Fruit fly (Drosophila melanogaster) whole organism, wandering third instar larva: ENCODE data around the gene CG13838.
A peak's percentile ranks its signal among the peaks of the same experiment; 100 is the strongest.

Experiments
- Abd-B ChIP-seq: fragments of >200 bp; optimal IDR thresholded peaks from 2 replicates; lab custom pipeline; 2017; ENCODE audit warnings: missing biosample characterization, missing genetic modification characterization
- CG32264 ChIP-seq: fragments of 200-800 bp; sonication (Bioruptor generic); optimal IDR thresholded peaks from 2 replicates; lab custom pipeline; 2016; ENCODE audit warnings: missing biosample characterization, missing genetic modification characterization
- CG9705 ChIP-seq: fragments of 200-800 bp; sonication (Bioruptor generic); optimal IDR thresholded peaks from 2 replicates; lab custom pipeline; 2018; ENCODE audit warnings: missing biosample characterization, mild to moderate bottlenecking, missing genetic modification characterization
- CrebA ChIP-seq: fragments of 200-800 bp; sonication (Bioruptor generic); optimal IDR thresholded peaks from 2 replicates; lab custom pipeline; 2016; ENCODE audit warnings: missing biosample characterization, mild to moderate bottlenecking, missing genetic modification characterization, borderline replicate concordance
- Dfd ChIP-seq: fragments of >200 bp; optimal IDR thresholded peaks from 2 replicates; lab custom pipeline; 2017; ENCODE audit warnings: missing biosample characterization, missing genetic modification characterization
- Dif ChIP-seq: fragments of 200-275, 200-300 bp; sonication (Bioruptor generic); optimal IDR thresholded peaks from 2 replicates; lab custom pipeline; 2018; ENCODE audit warnings: missing biosample characterization, missing genetic modification characterization; ENCODE audit not compliant: partially characterized antibody
- GATAd ChIP-seq: sonication (Bioruptor generic); optimal IDR thresholded peaks from 2 replicates; lab custom pipeline; 2016; ENCODE audit warnings: missing biosample characterization, missing genetic modification characterization
- HLH106 ChIP-seq: fragments of 200-800 bp; optimal IDR thresholded peaks from 3 replicates; lab custom pipeline; 2019; ENCODE audit warnings: missing biosample characterization, mild to moderate bottlenecking, missing genetic modification characterization, moderate library complexity
- Hnf4 ChIP-seq: fragments of 200-800 bp; sonication (Bioruptor generic); optimal IDR thresholded peaks from 2 replicates; lab custom pipeline; 2016; ENCODE audit warnings: missing biosample characterization, mild to moderate bottlenecking, missing genetic modification characterization
- Hr78 ChIP-seq: fragments of >200 bp; optimal IDR thresholded peaks from 2 replicates; lab custom pipeline; 2017; ENCODE audit warnings: missing biosample characterization, missing genetic modification characterization
- Hr83 ChIP-seq: fragments of 200-300 bp; sonication (Bioruptor generic); optimal IDR thresholded peaks from 2 replicates; lab custom pipeline; 2016; ENCODE audit warnings: missing biosample characterization, mild to moderate bottlenecking, missing genetic modification characterization, moderate library complexity; ENCODE audit not compliant: poor library complexity, severe bottlenecking
- Jra ChIP-seq: sonication (Bioruptor generic); optimal IDR thresholded peaks from 2 replicates; lab custom pipeline; 2016; ENCODE audit warnings: missing biosample characterization, missing genetic modification characterization
- Mio ChIP-seq: sonication (Bioruptor generic); optimal IDR thresholded peaks from 2 replicates; lab custom pipeline; 2016; ENCODE audit warnings: missing biosample characterization, missing genetic modification characterization
- N ChIP-seq: fragments of >200 bp; optimal IDR thresholded peaks from 2 replicates; lab custom pipeline; 2018; ENCODE audit warnings: missing biosample characterization, missing external identifiers, missing genetic modification characterization
- OdsH ChIP-seq: fragments of 200-800 bp; sonication (Bioruptor generic); optimal IDR thresholded peaks from 2 replicates; lab custom pipeline; 2016; ENCODE audit warnings: missing biosample characterization, mild to moderate bottlenecking, missing genetic modification characterization
- Rel ChIP-seq, 2 experiments: fragments of 200-800 bp; sonication (Bioruptor generic) in 1 of 2; optimal IDR thresholded peaks; 2 replicates in 1 of 2; 3 replicates in 1 of 2; lab custom pipeline; 2016 to 2019; ENCODE audit warnings: mild to moderate bottlenecking in 2 of 2, missing biosample characterization in 2 of 2, missing genetic modification characterization in 2 of 2, moderate library complexity in 1 of 2
- Sp1 ChIP-seq: fragments of 200-800 bp; sonication (Bioruptor generic); optimal IDR thresholded peaks from 3 replicates; lab custom pipeline; 2019; ENCODE audit warnings: missing biosample characterization, mild to moderate bottlenecking, missing genetic modification characterization, moderate library complexity
- br ChIP-seq: fragments of 200-800 bp; sonication (Bioruptor generic); optimal IDR thresholded peaks from 2 replicates; lab custom pipeline; 2016; ENCODE audit warnings: missing biosample characterization, missing genetic modification characterization
- brk ChIP-seq: fragments of 200-800 bp; sonication (Bioruptor generic); optimal IDR thresholded peaks from 2 replicates; lab custom pipeline; 2016; ENCODE audit warnings: missing biosample characterization, mild to moderate bottlenecking, missing genetic modification characterization
- dl ChIP-seq, 2 experiments: fragments of 175-275, 200-275 bp in 1 of 2; fragments of 200-275 bp in 1 of 2; sonication (Bioruptor generic); optimal IDR thresholded peaks; lab custom pipeline; 2018; ENCODE audit warnings: mild to moderate bottlenecking in 2 of 2, missing biosample characterization in 2 of 2, missing genetic modification characterization in 2 of 2, moderate library complexity in 2 of 2; ENCODE audit not compliant: partially characterized antibody in 2 of 2, insufficient read depth in 1 of 2
- dmrt93B ChIP-seq: fragments of 200-800 bp; sonication (Bioruptor generic); optimal IDR thresholded peaks from 2 replicates; lab custom pipeline; 2018; ENCODE audit warnings: missing biosample characterization, mild to moderate bottlenecking, missing genetic modification characterization
- dsf ChIP-seq: sonication (Bioruptor generic); optimal IDR thresholded peaks from 2 replicates; lab custom pipeline; 2016; ENCODE audit warnings: missing biosample characterization, missing genetic modification characterization, borderline replicate concordance
- ey ChIP-seq: fragments of 200-800 bp; sonication (Bioruptor generic); optimal IDR thresholded peaks from 2 replicates; lab custom pipeline; 2016; ENCODE audit warnings: missing biosample characterization, missing genetic modification characterization
- foxo ChIP-seq, 2 experiments: fragments of 200-800 bp; sonication (Bioruptor generic); optimal IDR thresholded peaks; 2 replicates in 1 of 2; 3 replicates in 1 of 2; lab custom pipeline; 2016 to 2017; ENCODE audit warnings: missing biosample characterization in 2 of 2, missing genetic modification characterization in 2 of 2
- fru ChIP-seq: fragments of 200-800 bp; sonication (Bioruptor generic); optimal IDR thresholded peaks from 3 replicates; lab custom pipeline; 2016; ENCODE audit warnings: missing biosample characterization, mild to moderate bottlenecking, missing genetic modification characterization
- h ChIP-seq: fragments of 200-800 bp; sonication (Bioruptor generic); optimal IDR thresholded peaks from 3 replicates; lab custom pipeline; 2016; ENCODE audit warnings: missing biosample characterization, mild to moderate bottlenecking, missing genetic modification characterization
- jim ChIP-seq: fragments of 175-275, 200-325 bp; sonication (Bioruptor generic); optimal IDR thresholded peaks from 2 replicates; lab custom pipeline; 2016; ENCODE audit warnings: missing biosample characterization, mild to moderate bottlenecking, missing genetic modification characterization
- lola ChIP-seq: fragments of >200 bp; optimal IDR thresholded peaks from 2 replicates; lab custom pipeline; 2017; ENCODE audit warnings: missing biosample characterization, missing genetic modification characterization
- pan ChIP-seq: fragments of >200 bp; optimal IDR thresholded peaks from 2 replicates; lab custom pipeline; 2017
- psq ChIP-seq: fragments of 200-800 bp; sonication (Bioruptor generic); optimal IDR thresholded peaks from 3 replicates; lab custom pipeline; 2017; ENCODE audit warnings: missing biosample characterization, mild to moderate bottlenecking, missing genetic modification characterization, moderate library complexity
- rgr ChIP-seq: fragments of 200-800 bp; sonication (Bioruptor generic); optimal IDR thresholded peaks from 3 replicates; lab custom pipeline; 2016; ENCODE audit warnings: missing biosample characterization, mild to moderate bottlenecking, missing genetic modification characterization
- sage ChIP-seq: fragments of 200-800 bp; sonication (Bioruptor generic); optimal IDR thresholded peaks from 2 replicates; lab custom pipeline; 2016; ENCODE audit warnings: missing biosample characterization, mild to moderate bottlenecking, missing genetic modification characterization
- sv ChIP-seq: fragments of 200-800 bp; sonication (Bioruptor generic); optimal IDR thresholded peaks from 3 replicates; lab custom pipeline; 2016; ENCODE audit warnings: missing biosample characterization, missing genetic modification characterization
- tai ChIP-seq: sonication (Bioruptor generic); optimal IDR thresholded peaks from 2 replicates; lab custom pipeline; 2016; ENCODE audit warnings: missing biosample characterization, missing genetic modification characterization
- usp ChIP-seq: fragments of >200 bp; optimal IDR thresholded peaks from 2 replicates; lab custom pipeline; 2017; ENCODE audit warnings: missing biosample characterization, missing genetic modification characterization
- woc ChIP-seq: sonication (Bioruptor generic); optimal IDR thresholded peaks from 2 replicates; lab custom pipeline; 2016; ENCODE audit warnings: missing biosample characterization, mild to moderate bottlenecking, missing genetic modification characterization

CG13838 gene

dm6 chr3R:23061209-23061608 is 19.2 kb downstream of the CG13838 start, which contains the start of the genes sav and Ublcp1:
Gene sav, minus strand, starts transcription at chr3R:23061304.
Gene Ublcp1, plus strand, starts transcription at chr3R:23061493.
- TF ChIP-seq jim (GFP tag; lab: Kevin White, UChicago) (no peak), woc (no peak), Hr83 (GFP tag; lab: Kevin White, UChicago) (no peak), sage (GFP tag; lab: Kevin White, UChicago) (peak; percentile 10), foxo (GFP tag; optimal IDR thresholded peaks at IDR 0.05; lab: Kevin White, UChicago) (peak in 1 of 2 experiments; percentile 24), Dfd (no peak), tai (GFP tag; lab: Kevin White, UChicago) (no peak), dmrt93B (no peak), rgr (GFP tag; lab: Kevin White, UChicago) (peak; percentile 35), pan (no peak), Sp1 (no peak), usp (GFP tag; lab: Kevin White, UChicago) (no peak), Hnf4 (GFP tag; lab: Kevin White, UChicago) (no peak), dl (GFP tag; optimal IDR thresholded peaks at IDR 0.05; lab: Kevin White, UChicago; ENCODE audit: insufficient read depth in 1 of 2, partially characterized antibody in 2 of 2) (no peak), h (GFP tag; lab: Kevin White, UChicago) (peak; percentile 24), dsf (no peak), Mio (GFP tag; lab: Kevin White, UChicago) (no peak), psq (peak; percentile 13), Hr78 (no peak), Rel (GFP tag; optimal IDR thresholded peaks at IDR 0.05; lab: Kevin White, UChicago) (no peak), Rel (tag; optimal IDR thresholded peaks at IDR 0.05; lab: Kevin White, UChicago) (peak; percentile 59)
- TF ChIP-seq, all 38 proteins: peak for 6

DNA sequence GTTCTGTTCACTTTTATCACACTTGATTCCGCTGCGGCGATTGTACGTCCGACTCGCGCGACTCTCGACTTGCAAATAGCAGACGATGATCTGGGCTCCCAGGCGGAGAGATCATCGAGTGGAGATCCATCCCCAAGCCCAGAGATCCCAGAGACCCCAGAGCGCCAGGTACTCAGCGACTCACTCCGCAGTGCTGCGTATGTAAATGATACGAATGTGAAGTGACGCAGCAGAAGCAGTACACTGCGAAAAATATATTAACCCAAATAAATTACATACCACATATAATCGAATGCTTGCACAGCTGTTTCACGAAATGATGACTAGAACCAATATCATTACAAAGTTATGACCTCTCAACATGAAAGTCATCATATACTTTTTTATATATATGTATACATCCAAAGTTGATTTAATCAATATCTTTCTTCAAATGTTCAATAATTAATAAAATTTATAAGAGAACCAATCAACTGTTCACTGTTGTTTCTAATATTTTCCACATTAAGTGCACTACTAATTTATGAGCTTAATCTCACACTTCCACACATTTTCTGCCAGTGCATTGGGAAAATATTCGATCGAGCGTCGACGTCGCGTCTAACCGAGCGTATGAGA is 25.3 kb downstream of the CG13838 start, which contains the start of gene CG17111:
TSS of gene CG17111 (minus strand) at position 51 of the 618 bp plus-strand sequence.
- TF ChIP-seq sv (GFP tag; lab: Kevin White, UChicago) (peak; percentile 29), HLH106 (tag; lab: Kevin White, UChicago) (peak; percentile 35), Dfd (no peak), Sp1 (no peak), tai (GFP tag; lab: Kevin White, UChicago) (no peak), rgr (GFP tag; lab: Kevin White, UChicago) (peak; percentile 2), ey (GFP tag; lab: Kevin White, UChicago) (no peak), Rel (GFP tag; optimal IDR thresholded peaks at IDR 0.05; lab: Kevin White, UChicago) (no peak), Rel (tag; optimal IDR thresholded peaks at IDR 0.05; lab: Kevin White, UChicago) (no peak), OdsH (GFP tag; lab: Kevin White, UChicago) (peak; percentile 3), Hr78 (no peak), foxo (GFP tag; optimal IDR thresholded peaks at IDR 0.05; lab: Kevin White, UChicago) (peak in 1 of 2 experiments; percentile 19), fru (GFP tag; lab: Kevin White, UChicago) (peak; percentile 8), dmrt93B (no peak), CrebA (GFP tag; lab: Kevin White, UChicago) (no peak), Hnf4 (GFP tag; lab: Kevin White, UChicago) (no peak), usp (GFP tag; lab: Kevin White, UChicago) (no peak), Dif (no peak), psq (no peak), h (GFP tag; lab: Kevin White, UChicago) (peak; percentile 43), Jra (GFP tag; lab: Kevin White, UChicago) (no peak), Abd-B (GFP tag; lab: Kevin White, UChicago) (no peak), N (GFP tag; lab: Kevin White, UChicago) (no peak), jim (GFP tag; lab: Kevin White, UChicago) (no peak), br (GFP tag; lab: Kevin White, UChicago) (no peak), sage (GFP tag; lab: Kevin White, UChicago) (no peak), dl (GFP tag; optimal IDR thresholded peaks at IDR 0.05; lab: Kevin White, UChicago; ENCODE audit: insufficient read depth in 1 of 2, partially characterized antibody in 2 of 2) (no peak), CG32264 (GFP tag; lab: Kevin White, UChicago) (no peak), brk (no peak), GATAd (GFP tag; lab: Kevin White, UChicago) (no peak)

dm6 chr3R:23074480-23074879 is 32.4 kb downstream of the CG13838 start:
- no peak for TF ChIP-seq CG32264 (GFP tag; lab: Kevin White, UChicago)
- TF ChIP-seq CG9705 (GFP tag; lab: Kevin White, UChicago) = no peak
- no peak for TF ChIP-seq lola (GFP tag; lab: Kevin White, UChicago)
